Worm (Caenorhabditis elegans) whole organism, L2 larva: ENCODE data around the gene ttr-46.

Experiments used
- C34F6.9 ChIP-seq: fragments of 150-350 bp; optimal IDR thresholded peaks from 2 replicates; lab custom pipeline; 2014; ENCODE audit warnings: missing biosample characterization, missing genetic modification characterization
- F13H6.1 ChIP-seq: sonication (generic microtip); optimal IDR thresholded peaks from 2 replicates; lab custom pipeline; 2016; ENCODE audit warnings: missing genetic modification characterization, missing compliant biosample characterization
- R02D3.7 ChIP-seq: fragments of 150-350 bp; optimal IDR thresholded peaks from 2 replicates; lab custom pipeline; 2014; ENCODE audit warnings: missing biosample characterization, missing genetic modification characterization
- Y55F3AM.14 ChIP-seq: fragments of 200-800 bp; sonication (Bioruptor generic); optimal IDR thresholded peaks from 2 replicates; lab custom pipeline; 2018; ENCODE audit warnings: mild to moderate bottlenecking, missing genetic modification characterization, missing compliant biosample characterization
- ZK546.5 ChIP-seq: sonication (generic microtip); optimal IDR thresholded peaks from 2 replicates; lab custom pipeline; 2017; ENCODE audit warnings: missing biosample characterization, missing genetic modification characterization
- alr-1 ChIP-seq: fragments of 150-350 bp; optimal IDR thresholded peaks from 2 replicates; lab custom pipeline; 2014; ENCODE audit warnings: missing biosample characterization, missing genetic modification characterization
- aly-2 ChIP-seq: fragments of 150-350 bp; optimal IDR thresholded peaks from 2 replicates; lab custom pipeline; 2014; ENCODE audit warnings: missing biosample characterization, missing genetic modification characterization
- blmp-1 ChIP-seq: sonication (generic microtip); optimal IDR thresholded peaks from 2 replicates; lab custom pipeline; 2017; ENCODE audit warnings: missing genetic modification characterization, mild to moderate bottlenecking, missing compliant biosample characterization, antibody characterized with exemption, moderate library complexity; ENCODE audit not compliant: insufficient read depth
- ceh-16 ChIP-seq: fragments of 150-350 bp; optimal IDR thresholded peaks from 2 replicates; lab custom pipeline; 2014; ENCODE audit warnings: missing biosample characterization, missing genetic modification characterization
- ceh-82 ChIP-seq: fragments of 150-350 bp; optimal IDR thresholded peaks from 2 replicates; lab custom pipeline; 2014; ENCODE audit warnings: missing biosample characterization, missing genetic modification characterization
- crh-2 ChIP-seq: sonication (generic microtip); optimal IDR thresholded peaks from 2 replicates; lab custom pipeline; 2017; ENCODE audit warnings: missing biosample characterization, missing genetic modification characterization
- dmd-4 ChIP-seq: sonication (generic microtip); optimal IDR thresholded peaks from 2 replicates; lab custom pipeline; 2017; ENCODE audit warnings: missing biosample characterization, missing genetic modification characterization
- elt-1 ChIP-seq: fragments of 150-350 bp; optimal IDR thresholded peaks from 2 replicates; lab custom pipeline; 2014; ENCODE audit warnings: missing biosample characterization, missing genetic modification characterization
- fos-1 ChIP-seq: fragments of 150-350 bp; optimal IDR thresholded peaks from 2 replicates; lab custom pipeline; 2014; ENCODE audit warnings: missing biosample characterization, missing genetic modification characterization
- lin-13 ChIP-seq: fragments of 150-350 bp; optimal IDR thresholded peaks from 2 replicates; lab custom pipeline; 2014; ENCODE audit warnings: missing biosample characterization, missing genetic modification reagents, missing genetic modification characterization
- lin-39 ChIP-seq: fragments of 150-350 bp; optimal IDR thresholded peaks from 2 replicates; lab custom pipeline; 2014; ENCODE audit warnings: missing biosample characterization, missing genetic modification reagents, missing genetic modification characterization
- lsy-2 ChIP-seq, 2 experiments: fragments of 150-350 bp in 1 of 2; sonication (generic microtip) in 1 of 2; optimal IDR thresholded peaks; 2 replicates each; lab custom pipeline; 2014 to 2017; ENCODE audit warnings: missing biosample characterization in 2 of 2, missing genetic modification characterization in 2 of 2
- mab-5 ChIP-seq: fragments of 150-350 bp; optimal IDR thresholded peaks from 2 replicates; lab custom pipeline; 2014; ENCODE audit warnings: missing biosample characterization, missing genetic modification characterization
- mbf-1 ChIP-seq: sonication (generic microtip); optimal IDR thresholded peaks from 2 replicates; lab custom pipeline; 2017; ENCODE audit warnings: missing biosample characterization, missing genetic modification characterization
- mdl-1 ChIP-seq, 2 experiments: fragments of 150-350 bp in 1 of 2; sonication (generic microtip) in 1 of 2; optimal IDR thresholded peaks; 2 replicates each; lab custom pipeline; 2017; ENCODE audit warnings: missing biosample characterization in 2 of 2, missing genetic modification characterization in 2 of 2
- nhr-10 ChIP-seq: sonication (generic microtip); optimal IDR thresholded peaks from 2 replicates; lab custom pipeline; 2017; ENCODE audit warnings: missing biosample characterization, missing genetic modification characterization
- nhr-11 ChIP-seq: fragments of 150-350 bp; optimal IDR thresholded peaks from 2 replicates; lab custom pipeline; 2014; ENCODE audit warnings: missing biosample characterization, missing genetic modification characterization
- nhr-12 ChIP-seq: fragments of 150-350 bp; optimal IDR thresholded peaks from 2 replicates; lab custom pipeline; 2014; ENCODE audit warnings: missing biosample characterization, missing genetic modification characterization
- nhr-129 ChIP-seq: fragments of 150-350 bp; optimal IDR thresholded peaks from 2 replicates; lab custom pipeline; 2014; ENCODE audit warnings: missing biosample characterization, missing genetic modification characterization
- nhr-21 ChIP-seq: fragments of 150-350 bp; optimal IDR thresholded peaks from 2 replicates; lab custom pipeline; 2014; ENCODE audit warnings: missing biosample characterization, missing genetic modification characterization
- nhr-23 ChIP-seq: fragments of 150-350 bp; optimal IDR thresholded peaks from 2 replicates; lab custom pipeline; 2014; ENCODE audit warnings: missing biosample characterization, missing genetic modification reagents, missing genetic modification characterization
- nhr-25 ChIP-seq: fragments of 150-350 bp; sonication (generic microtip); optimal IDR thresholded peaks from 3 replicates; lab custom pipeline; 2014; ENCODE audit warnings: missing biosample characterization, missing genetic modification characterization
- nhr-6 ChIP-seq: fragments of 150-350 bp; optimal IDR thresholded peaks from 2 replicates; lab custom pipeline; 2014; ENCODE audit warnings: missing biosample characterization, missing genetic modification characterization
- nhr-77 ChIP-seq: fragments of 150-350 bp; optimal IDR thresholded peaks from 2 replicates; lab custom pipeline; 2014; ENCODE audit warnings: missing biosample characterization, missing genetic modification characterization
- sem-4 ChIP-seq: fragments of 150-350 bp; optimal IDR thresholded peaks from 2 replicates; lab custom pipeline; 2014; ENCODE audit warnings: missing biosample characterization, missing genetic modification reagents, missing genetic modification characterization
- skn-1 ChIP-seq: sonication (generic microtip); optimal IDR thresholded peaks from 2 replicates; lab custom pipeline; 2017; ENCODE audit warnings: missing biosample characterization, missing genetic modification characterization
- sma-3 ChIP-seq: sonication (generic microtip); optimal IDR thresholded peaks from 2 replicates; lab custom pipeline; 2016; ENCODE audit warnings: missing genetic modification reagents, missing genetic modification characterization, missing compliant biosample characterization
- sma-9 ChIP-seq, 2 experiments: fragments of 150-350 bp in 1 of 2; sonication (generic microtip) in 1 of 2; optimal IDR thresholded peaks; 2 replicates each; lab custom pipeline; 2014 to 2016; ENCODE audit warnings: missing genetic modification characterization in 2 of 2, mild to moderate bottlenecking in 1 of 2, missing biosample characterization in 1 of 2, missing compliant biosample characterization in 1 of 2, missing genetic modification reagents in 1 of 2, moderate library complexity in 1 of 2
- snpc-4 ChIP-seq: fragments of 150-350 bp; optimal IDR thresholded peaks from 2 replicates; lab custom pipeline; 2014; ENCODE audit warnings: missing biosample characterization, missing genetic modification characterization
- unc-39 ChIP-seq: fragments of 150-350 bp; optimal IDR thresholded peaks from 2 replicates; lab custom pipeline; 2014; ENCODE audit warnings: missing biosample characterization, missing genetic modification characterization
- unc-55 ChIP-seq: fragments of 150-350 bp; sonication (generic microtip); optimal IDR thresholded peaks from 3 replicates; lab custom pipeline; 2014; ENCODE audit warnings: missing biosample characterization, missing genetic modification reagents, missing genetic modification characterization
- unc-62 ChIP-seq: fragments of 150-350 bp; optimal IDR thresholded peaks from 2 replicates; lab custom pipeline; 2014; ENCODE audit warnings: missing biosample characterization, missing genetic modification reagents, missing genetic modification characterization
- zag-1 ChIP-seq: fragments of 150-350 bp; optimal IDR thresholded peaks from 2 replicates; lab custom pipeline; 2014; ENCODE audit warnings: missing biosample characterization, missing genetic modification characterization
- ztf-1 ChIP-seq: fragments of 200-800 bp; sonication (Bioruptor generic); conservative IDR thresholded peaks from 2 replicates; pipeline ENCODE4 v1.3.6; 2022; ENCODE audit warnings: missing genetic modification characterization, missing compliant biosample characterization
- ztf-11 ChIP-seq: sonication (generic microtip); optimal IDR thresholded peaks from 2 replicates; lab custom pipeline; 2017; ENCODE audit warnings: missing biosample characterization, missing genetic modification characterization
- ztf-4 ChIP-seq: fragments of 150-350 bp; optimal IDR thresholded peaks from 2 replicates; lab custom pipeline; 2014; ENCODE audit warnings: missing biosample characterization, missing genetic modification characterization

The ttr-46 gene

DNA sequence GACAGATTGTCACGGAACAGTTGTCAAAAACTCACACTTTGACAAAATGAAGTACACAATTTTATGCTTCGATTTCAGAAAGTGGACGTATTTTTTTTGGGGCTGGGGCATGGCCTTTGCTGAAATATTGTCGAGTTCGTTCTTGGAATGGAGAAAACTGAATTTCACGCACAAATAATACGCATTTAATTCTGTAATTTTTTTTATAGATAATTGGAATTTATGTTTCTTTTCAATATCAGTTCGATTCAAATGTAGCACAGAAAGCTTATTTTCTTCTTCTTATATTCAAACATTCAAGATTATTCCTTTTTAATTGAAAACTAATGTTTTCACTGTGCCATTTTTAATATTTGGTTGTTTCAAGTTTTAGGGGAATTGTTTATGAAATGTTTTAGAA, 9.3 kb downstream of the ttr-46 start, which contains the start of gene T07C12.10:
Gene T07C12.10 (minus strand): TSS at position 101 of the 400 bp plus-strand sequence.
- TF ChIP-seq alr-1 (tag; lab: Kevin White, UChicago) (no peak), nhr-129 (no peak), nhr-77 (no peak), nhr-23 (tag; lab: Kevin White, UChicago) (no peak), ztf-11 (no peak)

DNA sequence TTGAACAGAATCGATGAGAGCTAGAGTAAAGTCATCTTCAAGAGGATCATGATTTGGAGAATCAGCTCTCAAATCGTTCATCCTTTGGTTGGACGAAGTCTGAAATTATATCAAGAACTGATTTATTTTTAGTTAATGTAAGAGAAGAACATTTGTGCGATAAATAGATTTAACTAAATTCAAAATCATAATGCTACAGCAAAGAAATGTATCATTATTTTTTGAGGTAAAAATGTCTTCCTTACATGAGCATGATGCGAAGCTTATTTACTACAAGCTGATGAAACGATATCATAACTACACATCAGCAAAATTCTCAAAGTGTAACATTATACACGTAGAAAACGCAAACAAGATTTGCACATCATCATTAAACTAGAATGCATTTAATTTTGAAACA, 11.4 kb downstream of the ttr-46 start, which contains the start of gene madf-4:
Gene madf-4 (minus strand): TSS at position 101 of the 400 bp plus-strand sequence.
- no peak for TF ChIP-seq sem-4 (tag; lab: Kevin White, UChicago)
- TF ChIP-seq lin-13 = no peak
- no peak for TF ChIP-seq nhr-11 (tag; lab: Kevin White, UChicago)
- TF ChIP-seq mbf-1 (tag; lab: Kevin White, UChicago) = no peak
- TF ChIP-seq alr-1 (tag; lab: Kevin White, UChicago) = no peak
- no peak for TF ChIP-seq dmd-4
- TF ChIP-seq nhr-25 (tag; lab: Kevin White, UChicago) = no peak
- TF ChIP-seq ceh-82 (tag; lab: Kevin White, UChicago) = no peak
- no peak for TF ChIP-seq ztf-11
- TF ChIP-seq Y55F3AM.14 (GFP tag; lab: Kevin White, UChicago) = no peak
- TF ChIP-seq elt-1 (tag; lab: Kevin White, UChicago) = no peak
- no peak for TF ChIP-seq crh-2
- TF ChIP-seq, all 48 proteins: peak for 0

DNA sequence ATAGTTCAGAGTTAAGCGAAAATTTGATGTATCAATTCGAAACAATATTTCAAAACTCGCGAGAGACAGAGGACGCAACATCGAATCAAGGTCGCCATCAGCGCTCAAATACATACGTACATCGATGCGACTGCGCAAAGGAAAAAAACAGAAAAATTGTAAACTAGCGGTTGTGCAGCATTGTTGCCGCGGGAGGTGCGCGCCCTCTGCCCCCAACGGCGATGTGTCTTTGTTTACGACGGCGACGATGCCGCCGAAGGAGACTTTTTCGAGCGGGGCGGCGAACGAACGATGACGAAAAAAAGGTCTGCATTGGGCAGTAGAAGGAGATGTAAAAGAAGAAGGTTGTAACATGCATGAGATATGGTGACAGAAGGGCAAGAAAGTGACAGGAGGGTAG, 11.9 kb downstream of the ttr-46 start:
- TF ChIP-seq ztf-4 (tag; lab: Kevin White, UChicago) (no peak), mbf-1 (tag; lab: Kevin White, UChicago) (no peak), nhr-11 (tag; lab: Kevin White, UChicago) (no peak), zag-1 (tag; lab: Kevin White, UChicago) (no peak), nhr-6 (no peak), ceh-16 (no peak), F13H6.1 (tag; lab: Kevin White, UChicago) (no peak), C34F6.9 (tag; lab: Kevin White, UChicago) (no peak), nhr-12 (tag; lab: Kevin White, UChicago) (no peak), nhr-10 (no peak), lin-39 (tag; lab: Kevin White, UChicago) (no peak), aly-2 (tag; lab: Kevin White, UChicago) (no peak)

DNA sequence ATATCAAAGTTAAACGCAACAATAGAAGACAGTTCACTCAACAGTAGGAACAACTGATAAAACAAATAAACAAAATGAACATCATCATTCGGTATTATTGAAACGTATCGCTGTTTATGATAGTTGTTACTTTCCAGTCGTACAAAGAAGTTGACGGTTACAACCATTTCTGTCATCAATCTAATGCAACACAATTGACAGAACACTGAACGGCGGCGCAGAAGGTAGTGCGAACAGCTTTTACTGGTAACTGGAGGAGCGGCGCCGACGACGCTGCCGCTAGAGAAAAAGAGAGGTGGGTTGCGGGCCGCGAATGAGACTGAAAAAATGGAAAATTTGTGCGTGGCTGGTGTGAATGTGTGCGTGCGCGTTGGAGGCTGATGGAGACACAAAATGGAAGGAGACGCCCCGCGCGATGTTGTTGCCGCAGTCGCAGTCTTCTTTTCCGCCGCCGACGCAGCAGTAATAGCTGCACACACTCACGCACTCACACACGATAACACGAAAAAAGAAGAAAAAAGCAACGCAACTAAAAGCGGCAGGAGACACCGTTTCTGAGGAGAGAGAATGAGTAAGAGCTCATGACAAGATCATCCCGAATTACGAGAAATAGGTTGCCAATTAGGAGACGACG, 13.2 kb downstream of the ttr-46 start:
- TF ChIP-seq zag-1 (tag; lab: Kevin White, UChicago) = no peak
- TF ChIP-seq unc-55 (GFP tag; lab: Kevin White, UChicago) = peak; percentile 34
- TF ChIP-seq lin-39 (tag; lab: Kevin White, UChicago) = no peak

DNA sequence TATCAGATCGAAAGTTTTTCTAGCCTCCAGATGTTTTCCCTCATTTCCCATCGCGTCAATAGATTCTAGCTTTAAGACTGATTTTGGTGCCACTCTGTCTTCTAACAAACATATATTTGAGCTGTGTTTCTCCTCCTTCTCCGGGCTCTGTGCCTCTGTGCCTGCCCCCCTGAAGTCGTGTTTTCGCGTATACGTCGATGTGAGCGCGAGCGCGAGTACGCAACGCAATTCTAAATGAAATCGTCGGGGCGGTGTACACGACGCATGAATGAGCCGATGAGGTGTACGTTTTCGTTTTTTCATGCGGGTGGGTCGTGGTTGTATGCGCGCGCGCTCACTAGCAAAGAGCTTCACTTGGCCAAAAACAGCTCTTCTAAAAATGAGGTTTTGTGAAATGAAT, 14.9 kb downstream of the ttr-46 start:
- no peak for TF ChIP-seq zag-1 (tag; lab: Kevin White, UChicago)
- TF ChIP-seq R02D3.7 (tag; lab: Kevin White, UChicago) = no peak
- TF ChIP-seq ztf-1 (GFP tag; lab: Robert Waterston, UW) = no peak
- TF ChIP-seq blmp-1 (tag; lab: Kevin White, UChicago) = no peak
- no peak for TF ChIP-seq nhr-25 (tag; lab: Kevin White, UChicago)
- TF ChIP-seq ceh-16 = no peak
- TF ChIP-seq nhr-11 (tag; lab: Kevin White, UChicago) = no peak
- no peak for TF ChIP-seq nhr-21
- TF ChIP-seq unc-55 (GFP tag; lab: Kevin White, UChicago) = no peak
- no peak for TF ChIP-seq alr-1 (tag; lab: Kevin White, UChicago)

DNA sequence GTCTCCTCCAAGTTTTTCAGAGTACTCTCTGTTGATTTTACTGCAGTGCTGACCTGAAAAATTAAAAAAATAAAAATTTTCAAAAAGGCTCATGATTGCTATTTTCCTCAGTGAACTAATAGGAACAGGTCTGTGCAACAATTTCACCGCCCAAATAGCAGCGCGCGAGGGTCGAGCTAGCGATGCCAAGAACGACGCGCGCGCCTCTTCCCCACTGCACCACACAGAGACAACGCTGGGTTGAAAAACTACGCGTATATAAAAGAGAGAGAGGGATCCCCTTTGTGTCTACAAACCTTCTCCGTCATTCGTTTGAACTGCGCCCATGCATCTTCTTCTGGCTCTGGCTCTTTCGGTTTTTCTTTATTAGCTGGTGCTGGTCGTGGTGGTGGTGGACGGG, 19.1 kb downstream of the ttr-46 start:
- TF ChIP-seq nhr-21 (peak; percentile 25), sma-9 (GFP tag; optimal IDR thresholded peaks at IDR 0.05; lab: Kevin White, UChicago) (peak; percentile 80), sma-9 (tag; optimal IDR thresholded peaks at IDR 0.05; lab: Kevin White, UChicago) (no peak), nhr-6 (peak; percentile 28), sma-3 (peak; percentile 51), lsy-2 (tag; optimal IDR thresholded peaks at IDR 0.05; lab: Kevin White, UChicago) (peak; percentile 55 to 58), ztf-11 (peak; percentile 24), elt-1 (tag; lab: Kevin White, UChicago) (no peak), unc-62 (GFP tag; lab: Kevin White, UChicago) (no peak), fos-1 (peak; percentile 32), mdl-1 (tag; optimal IDR thresholded peaks at IDR 0.05; lab: Kevin White, UChicago) (peak in 1 of 2 experiments; percentile 10), F13H6.1 (tag; lab: Kevin White, UChicago) (peak; percentile 77), ztf-1 (GFP tag; lab: Robert Waterston, UW) (no peak), nhr-11 (tag; lab: Kevin White, UChicago) (peak; percentile 38), mab-5 (tag; lab: Kevin White, UChicago) (peak; percentile 75), C34F6.9 (tag; lab: Kevin White, UChicago) (peak; percentile 41), snpc-4 (peak; percentile 30), ZK546.5 (tag; lab: Kevin White, UChicago) (no peak), ceh-82 (tag; lab: Kevin White, UChicago) (no peak), skn-1 (tag; lab: Kevin White, UChicago) (no peak), dmd-4 (no peak), zag-1 (tag; lab: Kevin White, UChicago) (peak; percentile 52), unc-39 (tag; lab: Kevin White, UChicago) (no peak)
